Fruit fly (Drosophila melanogaster): ENCODE results near the gene CG10154.
A peak's percentile ranks its signal among the peaks of the same experiment; 100 is the strongest.

CG10154 gene

dm6 chr3L:13450177-13450793 lies 13.3 kb upstream of the CG10154 start, which contains the start of the genes JMJD7 and CG10738:
JMJD7 (minus strand) TSS chr3L:13450283.
CG10738 (plus strand) TSS chr3L:13450770.
- no peak for TF ChIP-seq CG6854 (GFP tag; optimal IDR thresholded peaks at IDR 0.05)
- TF ChIP-seq gfzf (GFP tag; optimal IDR thresholded peaks at IDR 0.05): peak; percentile 87
- TF ChIP-seq CG2678 (tag; optimal IDR thresholded peaks at IDR 0.05): peak; percentile 47
- TF ChIP-seq wdn (GFP tag; IDR thresholded peaks at IDR 0.05): no peak
- no peak for TF ChIP-seq Neu2 (GFP tag; optimal IDR thresholded peaks at IDR 0.05; ENCODE audit: borderline replicate concordance)
- TF ChIP-seq B-H1 (GFP tag; IDR thresholded peaks at IDR 0.05): peak; percentile 56; the same call in 2 of the 3 replicates
- TF ChIP-seq sna (GFP tag; IDR thresholded peaks at IDR 0.05; ENCODE audit: partially characterized antibody): no peak
- TF ChIP-seq dimm (GFP tag; IDR thresholded peaks at IDR 0.05): 0 out of 2 replicates have a peak, but pooled peaks have one; percentile 29
- TF ChIP-seq CG3847 (GFP tag; IDR thresholded peaks at IDR 0.05): peak; percentile 55
- TF ChIP-seq insv (GFP tag; optimal IDR thresholded peaks at IDR 0.05): no peak
- peak; percentile 81 for TF ChIP-seq Dp (GFP tag; optimal IDR thresholded peaks at IDR 0.05)
- TF ChIP-seq her (GFP tag; optimal IDR thresholded peaks at IDR 0.05): no peak
- peak; percentile 18 for TF ChIP-seq dmrt99B (tag; optimal IDR thresholded peaks at IDR 0.05)
- peak; percentile 44; the same call in 1 of the 2 replicates for TF ChIP-seq CG31224 (GFP tag; IDR thresholded peaks at IDR 0.05)
- TF ChIP-seq CG12236 (GFP tag; optimal IDR thresholded peaks at IDR 0.05): no peak
- peak; percentile 75 for TF ChIP-seq CG10147 (GFP tag; optimal IDR thresholded peaks at IDR 0.05)
- TF ChIP-seq hb (GFP tag; IDR thresholded peaks at IDR 0.05; ENCODE audit: partially characterized antibody): no peak
- peak; percentile 35 for TF ChIP-seq CG9817 (tag; optimal IDR thresholded peaks at IDR 0.05)
- TF ChIP-seq cato (GFP tag; optimal IDR thresholded peaks at IDR 0.05; ENCODE audit: borderline replicate concordance): no peak
- TF ChIP-seq CG13424 (tag; optimal IDR thresholded peaks at IDR 0.05): peak; percentile 19
- peak; percentile 63 for TF ChIP-seq CG11085 (GFP tag; IDR thresholded peaks at IDR 0.05)
- TF ChIP-seq dmrt11E (tag; optimal IDR thresholded peaks at IDR 0.05): no peak
- no peak for TF ChIP-seq CG34224 (GFP tag; IDR thresholded peaks at IDR 0.05; ENCODE audit: partially characterized antibody)
- TF ChIP-seq CG13624 (GFP tag; optimal IDR thresholded peaks at IDR 0.05): no peak
- peak; percentile 76 for TF ChIP-seq CG9797 (GFP tag; optimal IDR thresholded peaks at IDR 0.05)
- TF ChIP-seq CG8765 (GFP tag; IDR thresholded peaks at IDR 0.05): peak; percentile 33; the same call in 1 of the 2 replicates
- TF ChIP-seq CG10959 (GFP tag; IDR thresholded peaks at IDR 0.05): no peak; the same call in 1 of the 2 replicates
- TF ChIP-seq inv (GFP tag; IDR thresholded peaks at IDR 0.05; ENCODE audit: partially characterized antibody): no peak
- peak; percentile 70 for TF ChIP-seq fd96Cb (tag; optimal IDR thresholded peaks at IDR 0.05)
- peak; percentile 48 for TF ChIP-seq phol (tag; optimal IDR thresholded peaks at IDR 0.05)
- TF ChIP-seq Gsc (GFP tag; IDR thresholded peaks at IDR 0.05): no peak
- TF ChIP-seq CG16813 (GFP tag; IDR thresholded peaks at IDR 0.05; ENCODE audit: partially characterized antibody): no peak
- TF ChIP-seq CG31441 (GFP tag; IDR thresholded peaks at IDR 0.05): peak; percentile 51; the same call in 1 of the 2 replicates
- peak; percentile 6 for TF ChIP-seq CG9437 (GFP tag; optimal IDR thresholded peaks at IDR 0.05)
- TF ChIP-seq sc (optimal IDR thresholded peaks at IDR 0.05): no peak
- no peak for TF ChIP-seq sc (GFP tag; optimal IDR thresholded peaks at IDR 0.05)
- TF ChIP-seq ap (GFP tag; IDR thresholded peaks at IDR 0.05): peak; percentile 70; the same call in 1 of the 2 replicates
- no peak for TF ChIP-seq Mes4 (GFP tag; optimal IDR thresholded peaks at IDR 0.05)
- peak; percentile 51; the same call in 1 of the 2 replicates for TF ChIP-seq CG16779 (GFP tag; IDR thresholded peaks at IDR 0.05)
- TF ChIP-seq Ravus (GFP tag; IDR thresholded peaks at IDR 0.05): peak; percentile 26; the same call in 1 of the 2 replicates
- peak; percentile 67 for TF ChIP-seq caup (GFP tag; optimal IDR thresholded peaks at IDR 0.05; ENCODE audit: severe bottlenecking)
- TF ChIP-seq Atf-2 (GFP tag; optimal IDR thresholded peaks at IDR 0.05): no peak
- no peak for TF ChIP-seq Lhr (GFP tag; optimal IDR thresholded peaks at IDR 0.05)
- TF ChIP-seq Mad (GFP tag; optimal IDR thresholded peaks at IDR 0.05): no peak
- peak; percentile 63 for TF ChIP-seq CG9727 (GFP tag; optimal IDR thresholded peaks at IDR 0.05)
- TF ChIP-seq Jarid2 (GFP tag; optimal IDR thresholded peaks at IDR 0.05): no peak
- TF ChIP-seq Dref (GFP tag; IDR thresholded peaks at IDR 0.05): no peak; the same call in 1 of the 2 replicates
- TF ChIP-seq Dll (GFP tag; IDR thresholded peaks at IDR 0.05; ENCODE audit: partially characterized antibody): no peak
- no peak for TF ChIP-seq yki (optimal IDR thresholded peaks at IDR 0.05)
